Fruit fly (Drosophila melanogaster): ENCODE results near the gene Ubx.

Gene Ubx

dm6 chr3R:16646952-16647715 lies 87.1 kb downstream of the Ubx start, which contains the start of the genes CG10324 and CCT3 (continued):
- peak; percentile 49 for TF ChIP-seq sisA (GFP tag; IDR thresholded peaks at IDR 0.05)
- TF ChIP-seq ind (GFP tag; optimal IDR thresholded peaks at IDR 0.05) = peak; percentile 59
- peak; percentile 23 for TF ChIP-seq shn (GFP tag; optimal IDR thresholded peaks at IDR 0.05)
- peak; percentile 87 for TF ChIP-seq CG17361 (GFP tag; IDR thresholded peaks at IDR 0.05)
- peak; percentile 13 for TF ChIP-seq MTF-1 (GFP tag; optimal IDR thresholded peaks at IDR 0.05; ENCODE audit: borderline replicate concordance)
- TF ChIP-seq zen2 (GFP tag; IDR thresholded peaks at IDR 0.05; ENCODE audit: partially characterized antibody) = peak; percentile 49; the same call in 1 of the 3 replicates
- peak; percentile 53 for TF ChIP-seq Fer1 (GFP tag; optimal IDR thresholded peaks at IDR 0.05)
- TF ChIP-seq CG6654 (GFP tag; optimal IDR thresholded peaks at IDR 0.05) = no peak
- TF ChIP-seq CG13123 (GFP tag; optimal IDR thresholded peaks at IDR 0.05) = no peak
- TF ChIP-seq CG17385 (GFP tag; optimal IDR thresholded peaks at IDR 0.05) = peak; percentile 78
- TF ChIP-seq gfzf (GFP tag; optimal IDR thresholded peaks at IDR 0.05) = no peak
- TF ChIP-seq CG30403 (GFP tag; optimal IDR thresholded peaks at IDR 0.05) = peak; percentile 80
- TF ChIP-seq wdn (GFP tag; IDR thresholded peaks at IDR 0.05) = 0 out of 2 replicates have a peak, but pooled peaks have one; percentile 41
- no peak for TF ChIP-seq peb (GFP tag; IDR thresholded peaks at IDR 0.05)
- peak; percentile 45 for TF ChIP-seq mam (GFP tag; optimal IDR thresholded peaks at IDR 0.05)
- no peak for TF ChIP-seq Nf-YA (GFP tag; IDR thresholded peaks at IDR 0.05)
- no peak for TF ChIP-seq CG10274 (GFP tag; optimal IDR thresholded peaks at IDR 0.05)
- TF ChIP-seq Camta (GFP tag; optimal IDR thresholded peaks at IDR 0.05) = peak; percentile 55
- peak; percentile 12 for TF ChIP-seq CG2678 (tag; optimal IDR thresholded peaks at IDR 0.05)
- peak; percentile 70 for TF ChIP-seq Xbp1 (GFP tag; optimal IDR thresholded peaks at IDR 0.05)
- TF ChIP-seq CG6175 (GFP tag; IDR thresholded peaks at IDR 0.05) = no peak
- no peak for TF ChIP-seq oc (tag; optimal IDR thresholded peaks at IDR 0.05)
- no peak for TF ChIP-seq ftz-f1 (GFP tag; optimal IDR thresholded peaks at IDR 0.05)
- TF ChIP-seq dpn (GFP tag; optimal IDR thresholded peaks at IDR 0.05) = peak; percentile 55 to 59
- peak; percentile 91 for TF ChIP-seq CG30020 (tag; optimal IDR thresholded peaks at IDR 0.05)
- no peak for TF ChIP-seq Gug (GFP tag; IDR thresholded peaks at IDR 0.05)
- peak; percentile 62 for TF ChIP-seq Doc3 (GFP tag; IDR thresholded peaks at IDR 0.05; ENCODE audit: partially characterized antibody)
- no peak for TF ChIP-seq kay (GFP tag; optimal IDR thresholded peaks at IDR 0.05)
- TF ChIP-seq CG4424 (GFP tag; optimal IDR thresholded peaks at IDR 0.05) = peak; percentile 68
- no peak for TF ChIP-seq gce (GFP tag; IDR thresholded peaks at IDR 0.05)
- peak; percentile 2 for TF ChIP-seq CG6683 (GFP tag; optimal IDR thresholded peaks at IDR 0.05)
- TF ChIP-seq pho (GFP tag; optimal IDR thresholded peaks at IDR 0.05) = peak; percentile 50
- no peak for TF ChIP-seq Doc2 (GFP tag; IDR thresholded peaks at IDR 0.05)
- TF ChIP-seq nmo (GFP tag; optimal IDR thresholded peaks at IDR 0.05) = peak; percentile 83
- no peak for TF ChIP-seq fd64A (GFP tag; optimal IDR thresholded peaks at IDR 0.05)
- peak; percentile 17 for TF ChIP-seq CG16863 (GFP tag; optimal IDR thresholded peaks at IDR 0.05)
- TF ChIP-seq CG12155 (GFP tag; optimal IDR thresholded peaks at IDR 0.05) = peak; percentile 22
- peak; percentile 75; the same call in 2 of the 3 replicates for TF ChIP-seq HLH4C (GFP tag; IDR thresholded peaks at IDR 0.05; ENCODE audit: partially characterized antibody)
- peak; percentile 53; the same call in 1 of the 2 replicates for TF ChIP-seq chm (GFP tag; IDR thresholded peaks at IDR 0.05)
- TF ChIP-seq CG18599 (GFP tag; optimal IDR thresholded peaks at IDR 0.05) = no peak
- TF ChIP-seq Elba2 (GFP tag; optimal IDR thresholded peaks at IDR 0.05) = no peak
- no peak for TF ChIP-seq CG4282 (GFP tag; optimal IDR thresholded peaks at IDR 0.05)
- peak; percentile 51 for TF ChIP-seq CG1603 (tag; optimal IDR thresholded peaks at IDR 0.05)
- TF ChIP-seq CG1647 (GFP tag; optimal IDR thresholded peaks at IDR 0.05) = no peak
- peak; percentile 69 for TF ChIP-seq CG1602 (GFP tag; optimal IDR thresholded peaks at IDR 0.05)
- TF ChIP-seq CG42726 (GFP tag; IDR thresholded peaks at IDR 0.05; ENCODE audit: partially characterized antibody) = no peak; the same call in 1 of the 2 replicates
- TF ChIP-seq ac (GFP tag; optimal IDR thresholded peaks at IDR 0.05) = no peak
- peak; percentile 44 for TF ChIP-seq Hmx (GFP tag; optimal IDR thresholded peaks at IDR 0.05)
- peak; percentile 34; the same call in 1 of the 2 replicates for TF ChIP-seq CG31224 (GFP tag; IDR thresholded peaks at IDR 0.05)

Measured in whole organism, embryonic.